Worm (Caenorhabditis elegans) whole organism, young adult: ENCODE results near the gene pen-2.

Experiments
- B0261.1 ChIP-seq: sonication (generic microtip); optimal IDR thresholded peaks from 2 replicates; lab custom pipeline; 2016; ENCODE audit warnings: mild to moderate bottlenecking, missing genetic modification characterization, moderate library complexity, missing compliant biosample characterization
- F37B4.10 ChIP-seq: fragments of 200-800 bp; sonication (Bioruptor generic); IDR thresholded peaks from 2 replicates; pipeline ENCODE4 v1.3.6; 2022; ENCODE audit warnings: missing genetic modification characterization, missing compliant biosample characterization
- F39B2.1 ChIP-seq: fragments of 200-800 bp; sonication (Bioruptor generic); IDR thresholded peaks from 2 replicates; pipeline ENCODE4 v1.3.6; 2022; ENCODE audit warnings: missing genetic modification reagents, missing genetic modification characterization, missing compliant biosample characterization
- F49E8.2 ChIP-seq: sonication (generic microtip); optimal IDR thresholded peaks from 3 replicates; lab custom pipeline; 2017; ENCODE audit warnings: missing genetic modification characterization, mild to moderate bottlenecking, missing compliant biosample characterization, antibody characterized with exemption, moderate library complexity; ENCODE audit not compliant: insufficient read depth
- F55B11.4 ChIP-seq: sonication (generic microtip); optimal IDR thresholded peaks from 2 replicates; lab custom pipeline; 2016; ENCODE audit warnings: missing compliant biosample characterization, missing genetic modification characterization, borderline replicate concordance; ENCODE audit not compliant: insufficient read depth
- F57A8.1 ChIP-seq: fragments of 200-800 bp; sonication (Bioruptor generic); optimal IDR thresholded peaks from 2 replicates; lab custom pipeline; 2018; ENCODE audit warnings: mild to moderate bottlenecking, missing genetic modification characterization, moderate library complexity, missing compliant biosample characterization
- F57C9.4 ChIP-seq: sonication (generic microtip); optimal IDR thresholded peaks from 2 replicates; lab custom pipeline; 2017; ENCODE audit warnings: mild to moderate bottlenecking, missing genetic modification characterization, missing compliant biosample characterization
- K11D2.4 ChIP-seq: fragments of 200-800 bp; sonication (Bioruptor generic); IDR thresholded peaks from 2 replicates; pipeline ENCODE4 v1.3.6; 2022; ENCODE audit warnings: missing genetic modification reagents, missing genetic modification characterization, missing compliant biosample characterization
- K12H6.12 ChIP-seq: fragments of 200-800 bp; sonication (Bioruptor generic); optimal IDR thresholded peaks from 2 replicates; lab custom pipeline; 2018; ENCODE audit warnings: mild to moderate bottlenecking, missing genetic modification characterization, missing compliant biosample characterization
- Y53F4B.3 ChIP-seq: fragments of 200-800 bp; sonication (Bioruptor generic); IDR thresholded peaks from 2 replicates; pipeline ENCODE4 v1.3.6; 2022; ENCODE audit warnings: missing genetic modification reagents, missing genetic modification characterization, missing compliant biosample characterization
- Y53G8AR.9 ChIP-seq: fragments of 200-800 bp; sonication (Bioruptor generic); conservative IDR thresholded peaks from 2 replicates; pipeline ENCODE4 v1.3.6; 2022; ENCODE audit warnings: missing genetic modification reagents, missing genetic modification characterization, missing compliant biosample characterization
- ZK185.1 ChIP-seq: sonication (generic microtip); optimal IDR thresholded peaks from 2 replicates; lab custom pipeline; 2016; ENCODE audit warnings: mild to moderate bottlenecking, missing genetic modification characterization, missing compliant biosample characterization; ENCODE audit not compliant: poor library complexity, severe bottlenecking
- ama-1 ChIP-seq, 3 experiments: fragments of 150-350 bp in 1 of 3; sonication (generic microtip) in 2 of 3; optimal IDR thresholded peaks; 2 replicates each; lab custom pipeline; 2014 to 2018; ENCODE audit warnings: missing biosample characterization in 2 of 3, missing genetic modification characterization in 2 of 3, missing genetic modification reagents in 2 of 3
- attf-3 ChIP-seq: fragments of 200-800 bp; sonication (Bioruptor generic); conservative IDR thresholded peaks from 2 replicates; pipeline ENCODE4 v1.3.6; 2022; ENCODE audit warnings: missing genetic modification reagents, missing genetic modification characterization, missing compliant biosample characterization
- attf-6 ChIP-seq: fragments of 200-800 bp; sonication (Bioruptor generic); IDR thresholded peaks from 2 replicates; pipeline ENCODE4 v1.3.6; 2022; ENCODE audit warnings: missing genetic modification reagents, missing genetic modification characterization, missing compliant biosample characterization
- bed-2 ChIP-seq: fragments of 200-800 bp; sonication (Bioruptor generic); IDR thresholded peaks from 2 replicates; pipeline ENCODE4 v1.3.6; 2022; ENCODE audit warnings: missing genetic modification reagents, missing genetic modification characterization, missing compliant biosample characterization
- cebp-2 ChIP-seq: fragments of 200-800 bp; sonication (Bioruptor generic); IDR thresholded peaks from 2 replicates; pipeline ENCODE4 v1.3.6; 2022; ENCODE audit warnings: missing genetic modification characterization, missing compliant biosample characterization
- ceh-100 ChIP-seq: fragments of 200-800 bp; sonication (Bioruptor generic); IDR thresholded peaks from 2 replicates; pipeline ENCODE4 v1.3.6; 2022; ENCODE audit warnings: missing genetic modification reagents, missing genetic modification characterization, missing compliant biosample characterization
- ceh-79 ChIP-seq: sonication (generic microtip); optimal IDR thresholded peaks from 2 replicates; lab custom pipeline; 2017; ENCODE audit warnings: mild to moderate bottlenecking, missing genetic modification characterization, missing compliant biosample characterization
- dpff-1 ChIP-seq: sonication (generic microtip); optimal IDR thresholded peaks from 2 replicates; lab custom pipeline; 2017; ENCODE audit warnings: mild to moderate bottlenecking, missing genetic modification characterization, missing compliant biosample characterization
- ekl-4 ChIP-seq: fragments of 200-800 bp; sonication (Bioruptor generic); IDR thresholded peaks from 2 replicates; pipeline ENCODE4 v1.3.6; 2022; ENCODE audit warnings: missing genetic modification reagents, missing genetic modification characterization, missing compliant biosample characterization
- fkh-3 ChIP-seq: sonication (generic microtip); optimal IDR thresholded peaks from 2 replicates; lab custom pipeline; 2016; ENCODE audit warnings: mild to moderate bottlenecking, missing genetic modification characterization, missing compliant biosample characterization
- hlh-12 ChIP-seq: sonication (generic microtip); optimal IDR thresholded peaks from 2 replicates; lab custom pipeline; 2016; ENCODE audit warnings: missing genetic modification characterization, missing compliant biosample characterization
- hlh-26 ChIP-seq: fragments of 200-800 bp; sonication (Bioruptor generic); conservative IDR thresholded peaks from 2 replicates; pipeline ENCODE4 v1.3.6; 2022; ENCODE audit warnings: missing genetic modification reagents, missing genetic modification characterization, missing compliant biosample characterization
- lin-40 ChIP-seq: sonication (generic microtip); optimal IDR thresholded peaks from 2 replicates; lab custom pipeline; 2016; ENCODE audit warnings: missing genetic modification characterization, mild to moderate bottlenecking, missing compliant biosample characterization, missing genotype, missing genetic modification reagents
- lir-1 ChIP-seq: fragments of 200-800 bp; sonication (Bioruptor generic); conservative IDR thresholded peaks from 2 replicates; pipeline ENCODE4 v1.3.6; 2022; ENCODE audit warnings: missing genetic modification reagents, missing genetic modification characterization, missing compliant biosample characterization
- lsl-1 ChIP-seq: fragments of 200-800 bp; sonication (Bioruptor generic); optimal IDR thresholded peaks from 2 replicates; lab custom pipeline; 2018; ENCODE audit warnings: mild to moderate bottlenecking, missing genetic modification characterization, moderate library complexity, missing compliant biosample characterization
- madf-10 ChIP-seq: sonication (generic microtip); optimal IDR thresholded peaks from 2 replicates; lab custom pipeline; 2016; ENCODE audit warnings: mild to moderate bottlenecking, missing genetic modification characterization, missing compliant biosample characterization
- madf-3 ChIP-seq: fragments of 200-800 bp; sonication (Bioruptor generic); IDR thresholded peaks from 2 replicates; pipeline ENCODE4 v1.3.6; 2022; ENCODE audit warnings: missing genetic modification reagents, missing genetic modification characterization, missing compliant biosample characterization
- madf-6 ChIP-seq: fragments of 200-800 bp; sonication (Bioruptor generic); IDR thresholded peaks from 2 replicates; pipeline ENCODE4 v1.3.6; 2022; ENCODE audit warnings: missing genetic modification reagents, missing genetic modification characterization, missing compliant biosample characterization
- mes-4 ChIP-seq: sonication (generic microtip); optimal IDR thresholded peaks from 2 replicates; lab custom pipeline; 2016; ENCODE audit warnings: missing genotype, missing genetic modification characterization, missing compliant biosample characterization
- nfya-1 ChIP-seq: sonication (generic microtip); optimal IDR thresholded peaks from 2 replicates; lab custom pipeline; 2017; ENCODE audit warnings: antibody characterized with exemption, missing compliant biosample characterization, missing genetic modification characterization, borderline replicate concordance; ENCODE audit not compliant: insufficient read depth
- nfya-2 ChIP-seq: fragments of 200-800 bp; sonication (Bioruptor generic); IDR thresholded peaks from 2 replicates; pipeline ENCODE4 v1.3.6; 2022; ENCODE audit warnings: missing genetic modification reagents, missing genetic modification characterization, missing compliant biosample characterization
- nfyb-1 ChIP-seq: fragments of 200-800 bp; sonication (Bioruptor generic); IDR thresholded peaks from 2 replicates; pipeline ENCODE4 v1.3.6; 2022; ENCODE audit warnings: missing genetic modification reagents, missing genetic modification characterization, missing compliant biosample characterization
- nhr-120 ChIP-seq: fragments of 200-800 bp; sonication (Bioruptor generic); IDR thresholded peaks from 2 replicates; pipeline ENCODE4 v1.3.6; 2022; ENCODE audit warnings: missing genetic modification characterization, missing compliant biosample characterization
- nhr-179 ChIP-seq: sonication (generic microtip); optimal IDR thresholded peaks from 2 replicates; lab custom pipeline; 2016; ENCODE audit warnings: mild to moderate bottlenecking, missing genetic modification characterization, missing compliant biosample characterization
- nhr-80 ChIP-seq: sonication (generic microtip); optimal IDR thresholded peaks from 2 replicates; lab custom pipeline; 2016; ENCODE audit warnings: missing genetic modification characterization, missing compliant biosample characterization
- nhr-90 ChIP-seq: sonication (generic microtip); optimal IDR thresholded peaks from 2 replicates; lab custom pipeline; 2016; ENCODE audit warnings: missing genotype, mild to moderate bottlenecking, missing genetic modification characterization, missing compliant biosample characterization
- rec-8 ChIP-seq, 2 experiments: sonication (generic microtip); optimal IDR thresholded peaks; 2 replicates each; lab custom pipeline; 2016; ENCODE audit warnings: mild to moderate bottlenecking in 2 of 2, missing genetic modification characterization in 2 of 2, missing genetic modification reagents in 2 of 2, missing genotype in 2 of 2, missing biosample characterization in 1 of 2, missing compliant biosample characterization in 1 of 2, moderate library complexity in 1 of 2
- rpc-1 ChIP-seq, 2 experiments: fragments of 150-350 bp in 1 of 2; sonication (generic microtip) in 1 of 2; optimal IDR thresholded peaks; 2 replicates each; lab custom pipeline; 2014 to 2018; ENCODE audit warnings: missing biosample characterization in 1 of 2, missing genetic modification characterization in 1 of 2, missing genetic modification reagents in 1 of 2, missing genotype in 1 of 2
- sea-2 ChIP-seq: fragments of 200-800 bp; sonication (Bioruptor generic); IDR thresholded peaks from 2 replicates; pipeline ENCODE4 v1.3.6; 2022; ENCODE audit warnings: missing genetic modification characterization, missing compliant biosample characterization
- snpc-1.1 ChIP-seq: sonication (generic microtip); optimal IDR thresholded peaks from 2 replicates; lab custom pipeline; 2017; ENCODE audit warnings: missing genetic modification characterization, mild to moderate bottlenecking, missing compliant biosample characterization, antibody characterized with exemption, moderate library complexity, missing genotype, missing genetic modification reagents; ENCODE audit not compliant: insufficient read depth
- tbp1 ChIP-seq: fragments of 200-800 bp; sonication (Bioruptor generic); optimal IDR thresholded peaks from 2 replicates; lab custom pipeline; 2018; ENCODE audit warnings: mild to moderate bottlenecking, missing genetic modification characterization, missing compliant biosample characterization
- tbx-9 ChIP-seq: sonication (generic microtip); optimal IDR thresholded peaks from 2 replicates; lab custom pipeline; 2016; ENCODE audit warnings: borderline replicate concordance, missing genetic modification characterization, inconsistent platforms, missing compliant biosample characterization
- xnd-1 ChIP-seq: sonication (generic microtip); optimal IDR thresholded peaks from 2 replicates; lab custom pipeline; 2016; ENCODE audit warnings: missing genotype, missing genetic modification reagents, missing genetic modification characterization, missing compliant biosample characterization
- ztf-25 ChIP-seq: fragments of 200-800 bp; sonication (Bioruptor generic); IDR thresholded peaks from 2 replicates; pipeline ENCODE4 v1.3.6; 2022; ENCODE audit warnings: missing genetic modification reagents, missing genetic modification characterization, missing compliant biosample characterization
- ztf-28 ChIP-seq: fragments of 200-800 bp; sonication (Bioruptor generic); IDR thresholded peaks from 2 replicates; pipeline ENCODE4 v1.3.6; 2022; ENCODE audit warnings: missing genetic modification reagents, missing genetic modification characterization, missing compliant biosample characterization
- ztf-6 ChIP-seq: fragments of 200-800 bp; sonication (Bioruptor generic); IDR thresholded peaks from 2 replicates; pipeline ENCODE4 v1.3.6; 2022; ENCODE audit warnings: missing genetic modification reagents, missing genetic modification characterization, missing compliant biosample characterization

The pen-2 gene

DNA sequence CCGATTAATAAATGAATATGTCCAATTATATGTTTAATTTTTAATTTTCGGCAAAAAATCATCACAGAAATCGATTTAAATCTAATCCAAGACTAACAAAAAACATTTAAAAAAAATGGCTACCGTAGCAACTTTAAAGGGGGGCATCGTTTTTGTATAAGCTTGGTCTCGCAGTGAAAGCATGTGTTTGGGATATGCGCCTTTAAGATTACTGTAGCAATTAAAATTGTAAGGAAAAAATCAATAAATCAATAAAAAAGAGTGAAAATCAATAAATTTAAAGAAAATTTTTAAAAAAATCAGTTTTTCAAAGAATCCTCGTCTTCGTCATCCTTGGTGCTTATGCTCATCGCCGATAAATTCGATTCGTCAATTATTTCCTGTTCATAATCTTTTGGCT lies 1.0 kb downstream of the pen-2 start (continued):
- TF ChIP-seq ama-1 (optimal IDR thresholded peaks at IDR 0.05; lab: Kevin White, UChicago), result no peak
- TF ChIP-seq ama-1 (GFP tag; optimal IDR thresholded peaks at IDR 0.05; lab: Kevin White, UChicago), result no peak
- no peak for TF ChIP-seq sea-2 (GFP tag; lab: Robert Waterston, UW)
- no peak for TF ChIP-seq nhr-90
- no peak for TF ChIP-seq cebp-2 (GFP tag; lab: Robert Waterston, UW)
- no peak for TF ChIP-seq nhr-179
- TF ChIP-seq nfya-1 (tag; lab: Kevin White, UChicago), result no peak
- TF ChIP-seq F57A8.1 (GFP tag; lab: Kevin White, UChicago), result no peak
- peak; percentile 97 for TF ChIP-seq lsl-1
- no peak for TF ChIP-seq hlh-26 (GFP tag; lab: Robert Waterston, UW)
- TF ChIP-seq F39B2.1 (GFP tag; lab: Robert Waterston, UW), result no peak
- TF ChIP-seq F55B11.4 (tag; lab: Kevin White, UChicago), result no peak
- no peak for TF ChIP-seq Y53F4B.3
- TF ChIP-seq nhr-80, result no peak
- TF ChIP-seq ceh-100 (GFP tag; lab: Robert Waterston, UW), result no peak
- no peak for TF ChIP-seq B0261.1 (tag; lab: Kevin White, UChicago)
- no peak for TF ChIP-seq lin-40 (tag; lab: Kevin White, UChicago)
- no peak for TF ChIP-seq rec-8 (tag; optimal IDR thresholded peaks at IDR 0.05; lab: Kevin White, UChicago)
- no peak for TF ChIP-seq nfyb-1 (GFP tag; lab: Robert Waterston, UW)
- no peak for TF ChIP-seq madf-3
- no peak for TF ChIP-seq ceh-79 (tag; lab: Kevin White, UChicago)
- no peak for TF ChIP-seq ztf-25 (GFP tag; lab: Robert Waterston, UW)
- TF ChIP-seq bed-2 (GFP tag; lab: Robert Waterston, UW), result no peak
- TF ChIP-seq nhr-120 (GFP tag; lab: Robert Waterston, UW), result no peak
- no peak for TF ChIP-seq madf-10 (tag; lab: Kevin White, UChicago)
- TF ChIP-seq ZK185.1 (tag; lab: Kevin White, UChicago), result no peak
- TF ChIP-seq snpc-1.1 (tag; lab: Kevin White, UChicago), result peak; percentile 59
- TF ChIP-seq madf-6 (GFP tag; lab: Robert Waterston, UW), result peak; percentile 93
- TF ChIP-seq ztf-28 (GFP tag; lab: Robert Waterston, UW), result no peak
- no peak for TF ChIP-seq ztf-6 (GFP tag; lab: Robert Waterston, UW)
- peak; percentile 49; the same call in 1 of the 2 replicates for TF ChIP-seq ekl-4 (GFP tag; lab: Robert Waterston, UW)
- TF ChIP-seq attf-3 (GFP tag; lab: Robert Waterston, UW), result no peak
- peak; percentile 91 for TF ChIP-seq xnd-1
- no peak for TF ChIP-seq dpff-1 (tag; lab: Kevin White, UChicago)
- TF ChIP-seq nfya-2 (GFP tag; lab: Robert Waterston, UW), result no peak
- TF ChIP-seq mes-4 (tag; lab: Kevin White, UChicago), result no peak
- no peak for TF ChIP-seq Y53G8AR.9
- no peak for TF ChIP-seq F57C9.4 (tag; lab: Kevin White, UChicago)
- no peak for TF ChIP-seq lir-1 (GFP tag; lab: Robert Waterston, UW)
- no peak for TF ChIP-seq K12H6.12 (tag; lab: Kevin White, UChicago)
- TF ChIP-seq attf-6 (GFP tag; lab: Robert Waterston, UW), result no peak
- no peak for TF ChIP-seq rpc-1 (optimal IDR thresholded peaks at IDR 0.05; lab: Kevin White, UChicago)
- no peak for TF ChIP-seq rpc-1 (tag; optimal IDR thresholded peaks at IDR 0.05; lab: Kevin White, UChicago)
- peak; percentile 31 for TF ChIP-seq tbp1 (GFP tag; lab: Kevin White, UChicago)
- TF ChIP-seq hlh-12, result no peak
- TF ChIP-seq F37B4.10 (GFP tag; lab: Robert Waterston, UW), result no peak
- no peak for TF ChIP-seq fkh-3 (tag; lab: Kevin White, UChicago)
- TF ChIP-seq K11D2.4 (GFP tag; lab: Robert Waterston, UW), result no peak
- no peak for TF ChIP-seq tbx-9 (tag; lab: Kevin White, UChicago)
- peak; percentile 15 for TF ChIP-seq F49E8.2
